Worm (Caenorhabditis elegans) whole organism, L4/young adult: ENCODE results near the gene plx-1.
A peak's percentile ranks its signal among the peaks of the same experiment; 100 is the strongest.

Experiments
- W03F9.2 ChIP-seq: fragments of 150-350 bp; optimal IDR thresholded peaks from 2 replicates; lab custom pipeline; 2014; ENCODE audit warnings: missing biosample characterization, missing genetic modification characterization
- dao-5 ChIP-seq: sonication (generic microtip); optimal IDR thresholded peaks from 2 replicates; lab custom pipeline; 2016; ENCODE audit warnings: missing genotype, missing genetic modification characterization, moderate library complexity, missing compliant biosample characterization
- him-1 ChIP-seq: sonication (generic microtip); optimal IDR thresholded peaks from 2 replicates; lab custom pipeline; 2016; ENCODE audit warnings: missing genotype, missing genetic modification reagents, missing genetic modification characterization, missing compliant biosample characterization

Gene plx-1

DNA sequence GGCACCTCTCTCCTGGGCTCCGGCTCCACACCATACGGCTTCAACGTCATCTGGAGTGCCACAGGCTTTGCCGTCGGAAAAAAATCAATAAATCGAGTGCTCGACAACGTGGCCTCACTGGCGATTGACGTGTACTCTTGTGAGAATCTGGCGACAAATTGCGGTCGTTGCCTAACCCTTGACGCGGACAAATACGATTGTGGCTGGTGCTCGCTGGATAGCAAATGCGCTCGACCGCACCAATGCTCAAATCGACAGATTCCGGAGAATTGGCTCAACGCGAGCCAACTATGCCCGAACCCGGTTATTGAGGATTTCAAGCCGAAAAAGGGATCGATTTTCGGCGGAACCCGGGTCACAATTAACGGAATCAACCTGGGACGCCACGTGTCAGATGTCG is 13.1 kb downstream of the plx-1 start:
- TF ChIP-seq him-1 (no peak), W03F9.2 (tag; lab: Kevin White, UChicago) (no peak), dao-5 (tag; lab: Kevin White, UChicago) (no peak)

DNA sequence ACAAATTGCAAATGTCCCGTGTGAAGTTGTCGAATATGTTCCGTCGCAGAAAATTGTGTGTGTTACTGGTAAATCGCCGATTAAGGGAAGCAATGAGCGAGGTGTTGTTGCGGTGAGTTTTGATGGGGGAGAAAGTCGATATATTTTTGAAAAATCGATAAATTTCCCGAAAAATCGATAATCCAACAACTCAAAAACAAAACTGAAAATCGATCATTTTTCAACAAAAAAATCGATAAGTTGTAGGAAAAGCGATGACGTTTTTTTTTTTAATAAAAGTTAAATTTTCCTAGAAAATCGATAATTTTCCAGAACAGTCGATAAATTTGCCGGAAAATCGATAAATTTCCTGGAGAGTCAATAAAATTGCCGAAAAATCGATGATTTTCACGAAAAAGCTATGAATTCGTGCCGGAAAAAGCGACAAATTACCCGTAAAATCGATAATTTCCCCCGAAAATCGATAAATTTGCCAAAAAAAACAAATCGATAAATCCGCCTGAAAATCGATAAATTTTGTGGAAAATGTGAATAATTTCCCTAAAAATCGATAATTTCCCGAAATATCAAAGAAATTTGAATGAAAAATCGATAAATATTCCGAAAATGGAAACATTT is 13.6 kb downstream of the plx-1 start:
- TF ChIP-seq W03F9.2 (tag; lab: Kevin White, UChicago) = no peak
- TF ChIP-seq dao-5 (tag; lab: Kevin White, UChicago) = no peak
- TF ChIP-seq him-1 = no peak

DNA sequence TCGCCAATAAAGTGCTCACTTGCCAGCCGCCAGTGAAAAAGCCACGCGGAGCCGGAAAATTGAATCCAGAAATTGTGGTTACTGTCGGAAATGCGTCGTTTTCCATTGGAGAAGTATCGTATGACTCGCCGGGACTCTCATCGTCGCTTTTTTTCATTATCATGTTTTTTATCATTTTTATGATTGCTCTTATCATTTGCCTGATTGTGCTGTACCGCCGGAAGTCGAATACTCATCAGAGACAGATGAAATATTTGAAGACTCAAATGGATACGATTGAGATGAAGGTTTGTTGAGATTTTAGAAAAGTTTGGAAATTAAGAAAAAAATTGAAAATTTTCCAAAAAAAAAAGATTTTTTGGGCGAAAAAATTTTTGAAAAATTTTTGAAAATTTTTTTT is 17.1 kb downstream of the plx-1 start:
- TF ChIP-seq dao-5 (tag; lab: Kevin White, UChicago) (no peak), him-1 (no peak), W03F9.2 (tag; lab: Kevin White, UChicago) (no peak)

- TF ChIP-seq dao-5 (tag; lab: Kevin White, UChicago) (no peak), him-1 (no peak), W03F9.2 (tag; lab: Kevin White, UChicago) (no peak)
Measured at ce11 chrIV:983558-983957, 24.2 kb downstream of the plx-1 start.

- TF ChIP-seq him-1 (no peak), W03F9.2 (tag; lab: Kevin White, UChicago) (no peak), dao-5 (tag; lab: Kevin White, UChicago) (no peak)
Measured at ce11 chrIV:990352-990751, 31.0 kb downstream of the plx-1 start, which contains the start of gene egrh-2. Gene egrh-2 (minus strand): TSS chrIV:990452.

- TF ChIP-seq W03F9.2 (tag; lab: Kevin White, UChicago) (peak; percentile 3), dao-5 (tag; lab: Kevin White, UChicago) (no peak)
Measured at ce11 chrIV:991181-991642, 31.9 kb downstream of the plx-1 start.

DNA sequence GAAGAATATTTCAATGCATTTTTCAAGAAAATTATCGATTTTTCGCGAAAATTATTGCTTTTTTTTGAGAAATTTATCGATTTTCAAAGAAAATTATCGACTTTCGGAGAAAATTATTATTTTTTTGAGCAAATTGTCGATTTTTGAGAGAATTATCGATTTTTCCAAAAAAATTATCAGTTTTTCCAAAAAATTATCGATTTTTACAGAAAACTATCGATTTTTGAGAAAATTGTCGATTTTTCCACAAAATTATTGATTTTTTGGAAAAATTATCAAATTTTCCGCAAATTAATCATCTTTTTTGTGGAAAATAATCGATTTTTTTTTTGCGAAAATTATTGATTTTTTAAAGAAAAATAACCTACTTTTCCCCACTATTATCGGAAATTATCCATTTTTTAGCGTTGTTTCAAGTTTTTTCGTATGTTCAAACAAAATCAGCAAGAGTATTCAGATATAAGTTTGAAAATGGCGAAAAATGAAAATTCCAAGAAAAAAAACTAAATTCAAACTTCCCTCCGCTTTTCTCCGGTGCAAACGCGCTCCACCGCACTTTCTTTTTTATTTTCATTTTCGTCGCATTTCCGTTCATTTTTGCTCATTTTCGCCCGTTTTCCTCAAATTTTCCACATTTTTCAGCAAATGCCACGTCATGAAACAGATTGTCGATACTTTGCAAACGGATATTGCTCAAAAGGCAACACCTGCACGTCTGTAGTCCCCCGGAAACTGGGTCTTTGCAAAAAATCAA is 32.5 kb downstream of the plx-1 start, which contains the start of gene lep-2:
Gene lep-2, plus strand, starts transcription at position 637 of the 754 bp plus-strand sequence.
- no peak for TF ChIP-seq W03F9.2 (tag; lab: Kevin White, UChicago)
- TF ChIP-seq him-1 = no peak
- no peak for TF ChIP-seq dao-5 (tag; lab: Kevin White, UChicago)

DNA sequence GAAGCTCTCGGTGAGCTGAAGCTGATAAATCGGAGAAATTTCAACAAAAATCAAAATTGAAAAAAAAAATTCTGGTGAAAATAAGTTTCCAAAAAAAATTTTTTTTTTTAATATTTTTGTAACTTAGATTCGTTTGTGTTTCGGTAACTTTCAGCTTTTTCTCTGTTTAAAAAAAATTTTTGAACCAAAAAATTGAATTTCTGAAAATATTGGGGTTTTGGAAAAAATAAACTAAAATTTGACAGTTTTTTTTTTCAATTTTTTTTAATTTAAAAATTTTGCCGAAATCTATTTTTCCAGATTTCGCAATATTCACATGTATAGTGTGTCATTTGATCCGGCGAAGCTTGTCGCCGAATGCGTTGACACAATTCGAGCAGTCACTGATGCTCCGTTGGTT is 39.6 kb downstream of the plx-1 start, which contains the start of gene Y55F3AM.5:
Gene Y55F3AM.5, plus strand, starts transcription at position 301 of the 400 bp plus-strand sequence.
- TF ChIP-seq W03F9.2 (tag; lab: Kevin White, UChicago) = no peak
- no peak for TF ChIP-seq dao-5 (tag; lab: Kevin White, UChicago)

DNA sequence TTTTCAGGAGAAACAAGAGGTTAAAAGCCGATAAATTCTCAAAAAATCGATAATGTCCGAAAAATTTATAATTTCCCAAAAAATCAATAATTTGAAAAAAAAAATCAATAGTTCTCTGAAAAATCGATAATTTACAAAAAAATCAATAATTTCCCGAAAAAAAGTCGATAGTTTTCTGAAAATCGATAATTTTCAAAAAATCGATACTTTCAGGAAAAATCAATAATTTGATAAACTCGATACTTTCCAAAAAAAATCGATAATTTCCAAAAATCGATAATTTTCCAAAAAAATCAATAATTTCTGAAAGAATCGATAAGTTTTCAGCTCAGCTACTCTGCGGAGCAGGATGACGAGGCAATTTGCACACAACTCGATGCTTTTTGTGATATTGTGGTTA is 40.4 kb downstream of the plx-1 start:
- no peak for TF ChIP-seq him-1
- no peak for TF ChIP-seq W03F9.2 (tag; lab: Kevin White, UChicago)
- no peak for TF ChIP-seq dao-5 (tag; lab: Kevin White, UChicago)

ce11 chrIV:1000441-1000840 is 41.1 kb downstream of the plx-1 start:
- TF ChIP-seq dao-5 (tag; lab: Kevin White, UChicago) = no peak
- no peak for TF ChIP-seq him-1
- no peak for TF ChIP-seq W03F9.2 (tag; lab: Kevin White, UChicago)

- no peak for TF ChIP-seq dao-5 (tag; lab: Kevin White, UChicago)
- no peak for TF ChIP-seq W03F9.2 (tag; lab: Kevin White, UChicago)
- no peak for TF ChIP-seq him-1
Measured at ce11 chrIV:1005761-1006160, 46.4 kb downstream of the plx-1 start, which contains the start of gene immp-2. Gene immp-2 (minus strand): TSS chrIV:1005861.

DNA sequence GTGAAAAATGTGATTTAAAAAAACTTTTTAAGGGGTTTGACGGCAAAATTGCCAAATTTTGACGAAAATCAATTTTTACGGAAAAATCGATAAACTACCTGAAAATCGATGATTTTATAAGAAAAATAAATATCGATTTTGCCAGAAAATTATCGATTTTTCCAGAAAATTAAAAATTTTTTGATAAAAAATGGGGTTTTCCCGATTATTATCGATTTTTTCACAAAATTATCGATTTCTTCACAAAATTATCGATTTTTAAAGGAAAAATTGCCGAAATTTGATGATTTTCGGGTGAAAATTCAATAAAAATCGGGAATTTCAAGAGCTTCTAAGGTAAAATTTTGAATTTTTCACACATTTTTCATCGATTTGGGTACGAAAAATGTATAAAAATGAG is 47.3 kb downstream of the plx-1 start:
- no peak for TF ChIP-seq W03F9.2 (tag; lab: Kevin White, UChicago)
- no peak for TF ChIP-seq him-1
- TF ChIP-seq dao-5 (tag; lab: Kevin White, UChicago) = no peak

- TF ChIP-seq him-1 (no peak), dao-5 (tag; lab: Kevin White, UChicago) (no peak), W03F9.2 (tag; lab: Kevin White, UChicago) (no peak)
Measured at ce11 chrIV:1009546-1009945, 50.2 kb downstream of the plx-1 start, which contains the start of gene Y55F3AM.9. Gene Y55F3AM.9 (minus strand): TSS chrIV:1009734.

DNA sequence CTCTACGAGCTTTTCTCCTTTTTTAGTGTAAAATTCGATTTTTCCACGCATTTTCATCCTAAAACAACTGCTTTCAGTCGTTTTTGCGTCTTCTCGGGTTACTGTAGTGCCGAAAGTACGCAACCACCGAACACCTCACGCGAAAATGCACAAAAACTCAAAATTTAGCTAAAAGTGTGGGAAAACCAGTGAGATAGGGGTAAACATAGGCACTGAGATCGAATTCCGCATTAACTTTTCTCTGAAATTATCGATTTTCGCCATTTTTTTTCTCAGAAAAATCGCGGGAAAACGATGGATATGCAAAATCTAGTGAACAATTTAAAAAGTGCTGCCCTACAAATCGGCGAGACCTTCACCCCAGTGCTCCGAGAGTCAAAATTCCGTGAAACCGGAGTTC is 50.9 kb downstream of the plx-1 start, which contains the start of gene atg-3:
Gene atg-3, plus strand, starts transcription at position 301 of the 400 bp plus-strand sequence.
- no peak for TF ChIP-seq dao-5 (tag; lab: Kevin White, UChicago)
- no peak for TF ChIP-seq W03F9.2 (tag; lab: Kevin White, UChicago)
- TF ChIP-seq him-1 = no peak
